Worm (Caenorhabditis elegans) whole organism, late embryonic: ENCODE measurements around the gene ZK154.5.

ENCODE experiments used
- ahr-1 ChIP-seq: sonication (generic microtip); optimal IDR thresholded peaks from 2 replicates; lab custom pipeline; 2016; ENCODE audit warnings: missing genetic modification characterization, missing compliant biosample characterization
- ceh-18 ChIP-seq: sonication (generic microtip); optimal IDR thresholded peaks from 2 replicates; lab custom pipeline; 2016; ENCODE audit warnings: missing genetic modification characterization, missing compliant biosample characterization
- dve-1 ChIP-seq: sonication (generic microtip); optimal IDR thresholded peaks from 2 replicates; lab custom pipeline; 2017; ENCODE audit warnings: antibody characterized with exemption, mild to moderate bottlenecking, missing genetic modification characterization, missing compliant biosample characterization
- lin-11 ChIP-seq: fragments of 200-800 bp; sonication (Bioruptor generic); optimal IDR thresholded peaks from 2 replicates; lab custom pipeline; 2018; ENCODE audit warnings: mild to moderate bottlenecking, missing genetic modification characterization, missing compliant biosample characterization
- nfya-1 ChIP-seq: sonication (generic microtip); optimal IDR thresholded peaks from 2 replicates; lab custom pipeline; 2017; ENCODE audit warnings: missing genetic modification characterization, mild to moderate bottlenecking, missing compliant biosample characterization, antibody characterized with exemption, moderate library complexity
- nhr-11 ChIP-seq: fragments of 150-350 bp; optimal IDR thresholded peaks from 2 replicates; lab custom pipeline; 2014; ENCODE audit warnings: missing biosample characterization, missing genetic modification characterization
- pag-3 ChIP-seq: sonication (generic microtip); optimal IDR thresholded peaks from 2 replicates; lab custom pipeline; 2016; ENCODE audit warnings: missing compliant biosample characterization, missing genetic modification characterization, borderline replicate concordance
- pha-2 ChIP-seq: sonication (generic microtip); optimal IDR thresholded peaks from 2 replicates; lab custom pipeline; 2017; ENCODE audit warnings: mild to moderate bottlenecking, missing genetic modification characterization, missing compliant biosample characterization
- pha-4 ChIP-seq: fragments of 150-350 bp; optimal IDR thresholded peaks from 2 replicates; lab custom pipeline; 2018; ENCODE audit warnings: missing biosample characterization, missing genetic modification reagents, missing genetic modification characterization
- pqm-1 ChIP-seq: sonication (generic microtip); optimal IDR thresholded peaks from 2 replicates; lab custom pipeline; 2016; ENCODE audit warnings: missing genetic modification characterization, missing compliant biosample characterization
- sox-4 ChIP-seq: sonication (generic microtip); optimal IDR thresholded peaks from 2 replicates; lab custom pipeline; 2017; ENCODE audit warnings: mild to moderate bottlenecking, missing genetic modification characterization, inconsistent platforms, missing compliant biosample characterization
- tbx-2 ChIP-seq: sonication (generic microtip); optimal IDR thresholded peaks from 2 replicates; lab custom pipeline; 2016; ENCODE audit warnings: missing genetic modification characterization, missing compliant biosample characterization
- tbx-7 ChIP-seq: sonication (generic microtip); optimal IDR thresholded peaks from 2 replicates; lab custom pipeline; 2016; ENCODE audit warnings: missing genotype, missing genetic modification characterization, missing compliant biosample characterization
- unc-86 ChIP-seq: sonication (generic microtip); optimal IDR thresholded peaks from 2 replicates; lab custom pipeline; 2016; ENCODE audit warnings: missing genetic modification characterization, missing compliant biosample characterization

DNA sequence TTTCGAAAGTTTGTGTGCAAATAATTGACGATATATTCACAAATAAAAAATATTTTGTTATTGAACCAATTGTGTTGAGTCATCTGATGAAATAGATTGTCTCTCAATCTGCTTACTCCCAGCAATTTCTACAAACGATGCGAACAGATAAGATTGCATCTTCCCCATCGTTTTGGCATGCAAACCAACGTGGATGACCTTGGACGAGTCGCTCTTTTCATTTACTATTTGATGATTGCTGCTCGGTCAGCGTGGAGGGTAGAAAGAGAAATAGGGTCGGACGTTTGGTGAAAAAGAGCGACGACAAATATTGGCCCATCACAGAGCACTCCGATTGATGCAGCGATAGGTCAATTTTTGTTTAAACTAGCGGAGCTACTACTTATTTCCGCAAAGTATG is 38.0 kb upstream of the ZK154.5 start:
- no peak for TF ChIP-seq pqm-1 (tag; lab: Kevin White, UChicago)
- no peak for TF ChIP-seq pag-3
- TF ChIP-seq nhr-11 (tag; lab: Kevin White, UChicago), result no peak
- TF ChIP-seq nfya-1, result peak; percentile 66
- no peak for TF ChIP-seq ceh-18 (tag; lab: Kevin White, UChicago)
- peak; percentile 21 for TF ChIP-seq tbx-2 (tag; lab: Kevin White, UChicago)
- no peak for TF ChIP-seq sox-4
- TF ChIP-seq tbx-7, result no peak
- TF ChIP-seq dve-1, result peak; percentile 24
- no peak for TF ChIP-seq ahr-1 (tag; lab: Kevin White, UChicago)
- no peak for TF ChIP-seq unc-86 (tag; lab: Kevin White, UChicago)
- no peak for TF ChIP-seq pha-2 (tag; lab: Kevin White, UChicago)
- TF ChIP-seq pha-4 (tag; lab: Kevin White, UChicago), result no peak
- TF ChIP-seq lin-11, result no peak
